Worm (Caenorhabditis elegans) whole organism, L2 larva: ENCODE data around the gene lys-5.

ENCODE experiments used
- C34F6.9 ChIP-seq: fragments of 150-350 bp; optimal IDR thresholded peaks from 2 replicates; lab custom pipeline; 2014; ENCODE audit warnings: missing biosample characterization, missing genetic modification characterization
- R02D3.7 ChIP-seq: fragments of 150-350 bp; optimal IDR thresholded peaks from 2 replicates; lab custom pipeline; 2014; ENCODE audit warnings: missing biosample characterization, missing genetic modification characterization
- alr-1 ChIP-seq: fragments of 150-350 bp; optimal IDR thresholded peaks from 2 replicates; lab custom pipeline; 2014; ENCODE audit warnings: missing biosample characterization, missing genetic modification characterization
- aly-2 ChIP-seq: fragments of 150-350 bp; optimal IDR thresholded peaks from 2 replicates; lab custom pipeline; 2014; ENCODE audit warnings: missing biosample characterization, missing genetic modification characterization
- ama-1 ChIP-seq: fragments of 150-350 bp; optimal IDR thresholded peaks from 2 replicates; lab custom pipeline; 2018; ENCODE audit warnings: inconsistent platforms
- blmp-1 ChIP-seq: sonication (generic microtip); optimal IDR thresholded peaks from 2 replicates; lab custom pipeline; 2017; ENCODE audit warnings: missing genetic modification characterization, mild to moderate bottlenecking, missing compliant biosample characterization, antibody characterized with exemption, moderate library complexity; ENCODE audit not compliant: insufficient read depth
- crh-2 ChIP-seq: sonication (generic microtip); optimal IDR thresholded peaks from 2 replicates; lab custom pipeline; 2017; ENCODE audit warnings: missing biosample characterization, missing genetic modification characterization
- dmd-4 ChIP-seq: sonication (generic microtip); optimal IDR thresholded peaks from 2 replicates; lab custom pipeline; 2017; ENCODE audit warnings: missing biosample characterization, missing genetic modification characterization
- egl-27 ChIP-seq: sonication (generic microtip); optimal IDR thresholded peaks from 3 replicates; lab custom pipeline; 2017; ENCODE audit warnings: missing biosample characterization, missing genetic modification reagents, missing genetic modification characterization
- fos-1 ChIP-seq: fragments of 150-350 bp; optimal IDR thresholded peaks from 2 replicates; lab custom pipeline; 2014; ENCODE audit warnings: missing biosample characterization, missing genetic modification characterization
- gmeb-1 ChIP-seq: fragments of 150-350 bp; optimal IDR thresholded peaks from 2 replicates; lab custom pipeline; 2014; ENCODE audit warnings: missing biosample characterization, missing genetic modification characterization
- lin-13 ChIP-seq: fragments of 150-350 bp; optimal IDR thresholded peaks from 2 replicates; lab custom pipeline; 2014; ENCODE audit warnings: missing biosample characterization, missing genetic modification reagents, missing genetic modification characterization
- lin-39 ChIP-seq: fragments of 150-350 bp; optimal IDR thresholded peaks from 2 replicates; lab custom pipeline; 2014; ENCODE audit warnings: missing biosample characterization, missing genetic modification reagents, missing genetic modification characterization
- lsy-2 ChIP-seq, 2 experiments: fragments of 150-350 bp in 1 of 2; sonication (generic microtip) in 1 of 2; optimal IDR thresholded peaks; 2 replicates each; lab custom pipeline; 2014 to 2017; ENCODE audit warnings: missing biosample characterization in 2 of 2, missing genetic modification characterization in 2 of 2
- mab-5 ChIP-seq: fragments of 150-350 bp; optimal IDR thresholded peaks from 2 replicates; lab custom pipeline; 2014; ENCODE audit warnings: missing biosample characterization, missing genetic modification characterization
- mdl-1 ChIP-seq, 2 experiments: fragments of 150-350 bp in 1 of 2; sonication (generic microtip) in 1 of 2; optimal IDR thresholded peaks; 2 replicates each; lab custom pipeline; 2017; ENCODE audit warnings: missing biosample characterization in 2 of 2, missing genetic modification characterization in 2 of 2
- nhr-11 ChIP-seq: fragments of 150-350 bp; optimal IDR thresholded peaks from 2 replicates; lab custom pipeline; 2014; ENCODE audit warnings: missing biosample characterization, missing genetic modification characterization
- nhr-12 ChIP-seq: fragments of 150-350 bp; optimal IDR thresholded peaks from 2 replicates; lab custom pipeline; 2014; ENCODE audit warnings: missing biosample characterization, missing genetic modification characterization
- nhr-129 ChIP-seq: fragments of 150-350 bp; optimal IDR thresholded peaks from 2 replicates; lab custom pipeline; 2014; ENCODE audit warnings: missing biosample characterization, missing genetic modification characterization
- nhr-23 ChIP-seq: fragments of 150-350 bp; optimal IDR thresholded peaks from 2 replicates; lab custom pipeline; 2014; ENCODE audit warnings: missing biosample characterization, missing genetic modification reagents, missing genetic modification characterization
- nhr-25 ChIP-seq: fragments of 150-350 bp; sonication (generic microtip); optimal IDR thresholded peaks from 3 replicates; lab custom pipeline; 2014; ENCODE audit warnings: missing biosample characterization, missing genetic modification characterization
- nhr-6 ChIP-seq: fragments of 150-350 bp; optimal IDR thresholded peaks from 2 replicates; lab custom pipeline; 2014; ENCODE audit warnings: missing biosample characterization, missing genetic modification characterization
- sma-9 ChIP-seq, 2 experiments: fragments of 150-350 bp in 1 of 2; sonication (generic microtip) in 1 of 2; optimal IDR thresholded peaks; 2 replicates each; lab custom pipeline; 2014 to 2016; ENCODE audit warnings: missing genetic modification characterization in 2 of 2, mild to moderate bottlenecking in 1 of 2, missing biosample characterization in 1 of 2, missing compliant biosample characterization in 1 of 2, missing genetic modification reagents in 1 of 2, moderate library complexity in 1 of 2
- snpc-4 ChIP-seq: fragments of 150-350 bp; optimal IDR thresholded peaks from 2 replicates; lab custom pipeline; 2014; ENCODE audit warnings: missing biosample characterization, missing genetic modification characterization
- unc-39 ChIP-seq: fragments of 150-350 bp; optimal IDR thresholded peaks from 2 replicates; lab custom pipeline; 2014; ENCODE audit warnings: missing biosample characterization, missing genetic modification characterization
- unc-55 ChIP-seq: fragments of 150-350 bp; sonication (generic microtip); optimal IDR thresholded peaks from 3 replicates; lab custom pipeline; 2014; ENCODE audit warnings: missing biosample characterization, missing genetic modification reagents, missing genetic modification characterization
- unc-62 ChIP-seq: fragments of 150-350 bp; optimal IDR thresholded peaks from 2 replicates; lab custom pipeline; 2014; ENCODE audit warnings: missing biosample characterization, missing genetic modification reagents, missing genetic modification characterization
- zag-1 ChIP-seq: fragments of 150-350 bp; optimal IDR thresholded peaks from 2 replicates; lab custom pipeline; 2014; ENCODE audit warnings: missing biosample characterization, missing genetic modification characterization
- ztf-11 ChIP-seq: sonication (generic microtip); optimal IDR thresholded peaks from 2 replicates; lab custom pipeline; 2017; ENCODE audit warnings: missing biosample characterization, missing genetic modification characterization
- ztf-4 ChIP-seq: fragments of 150-350 bp; optimal IDR thresholded peaks from 2 replicates; lab custom pipeline; 2014; ENCODE audit warnings: missing biosample characterization, missing genetic modification characterization

The lys-5 gene

DNA sequence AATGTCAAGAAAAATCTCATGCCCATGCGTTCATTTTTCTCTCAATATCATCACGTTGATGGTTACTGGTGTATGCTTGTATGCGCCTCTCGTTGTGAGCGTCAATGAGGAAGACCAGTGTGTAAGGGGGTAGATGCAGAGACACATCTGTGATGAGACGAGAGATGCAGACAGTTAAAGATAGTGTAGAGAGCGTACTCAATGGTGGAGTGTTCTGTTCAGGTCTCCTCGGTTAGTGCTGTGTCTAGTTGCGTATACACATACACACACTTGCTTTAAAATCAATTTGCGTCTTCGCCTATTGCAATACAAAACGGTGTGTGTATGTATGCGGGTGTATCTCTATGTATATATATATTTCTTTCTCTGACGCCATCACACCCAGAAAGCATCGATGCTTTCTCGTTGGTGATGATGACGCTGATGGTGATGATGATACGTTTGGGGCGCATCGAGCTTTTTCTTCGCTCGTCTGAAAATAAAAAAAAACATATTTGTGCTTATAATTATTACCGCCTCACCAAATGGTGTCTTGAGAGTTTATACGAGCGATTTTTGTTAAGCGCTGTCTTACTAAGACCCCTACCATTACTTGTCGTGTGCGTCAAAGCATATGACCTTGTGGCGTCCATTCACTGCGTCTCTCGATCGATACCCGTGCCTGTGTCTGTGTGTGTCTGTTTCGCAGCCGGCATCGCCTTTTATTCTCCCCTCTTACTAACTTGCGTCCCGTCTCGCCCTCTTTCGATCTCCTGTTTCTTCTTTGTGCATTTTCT lies 31.8 kb downstream of the lys-5 start, which contains the start of gene F40F11.3 (continued):
- peak; percentile 94 for TF ChIP-seq ztf-4 (tag; lab: Kevin White, UChicago)
- TF ChIP-seq blmp-1: peak; percentile 80
- peak; percentile 84 for TF ChIP-seq unc-55 (GFP tag; lab: Kevin White, UChicago)
- TF ChIP-seq, all 48 proteins: peak for 31

DNA sequence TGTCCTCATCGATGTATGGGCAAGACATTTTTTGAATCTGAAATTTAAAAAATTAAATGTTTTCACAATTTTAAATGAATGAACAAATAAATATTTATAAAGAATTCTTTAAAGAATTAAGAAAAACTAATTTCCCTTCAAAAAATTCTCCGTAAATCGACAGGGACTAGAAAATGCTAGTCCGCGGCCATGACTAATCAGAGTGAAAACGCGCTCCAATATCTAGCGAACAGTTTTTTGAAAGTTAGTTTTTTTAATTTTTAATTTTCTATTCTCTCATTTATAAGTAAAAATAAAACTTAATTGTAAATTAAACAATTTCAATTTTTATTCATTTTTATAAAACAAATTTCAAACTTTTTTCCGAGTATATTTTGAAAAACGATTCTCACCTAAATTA lies 32.6 kb downstream of the lys-5 start:
- TF ChIP-seq unc-39: no peak
- TF ChIP-seq unc-62: no peak
- TF ChIP-seq lin-39 (tag; lab: Kevin White, UChicago): no peak
- no peak for TF ChIP-seq egl-27 (tag; lab: Kevin White, UChicago)
- peak; percentile 7 for TF ChIP-seq gmeb-1 (tag; lab: Kevin White, UChicago)
- no peak for TF ChIP-seq R02D3.7 (tag; lab: Kevin White, UChicago)
- TF ChIP-seq nhr-25 (tag; lab: Kevin White, UChicago): no peak
- TF ChIP-seq lsy-2 (tag; optimal IDR thresholded peaks at IDR 0.05; lab: Kevin White, UChicago): peak in 1 of 2 experiments; percentile 65
- TF ChIP-seq lin-13: peak; percentile 72
- peak; percentile 27 for TF ChIP-seq crh-2 (tag; lab: Kevin White, UChicago)
- no peak for TF ChIP-seq nhr-23 (tag; lab: Kevin White, UChicago)
- TF ChIP-seq fos-1 (tag; lab: Kevin White, UChicago): peak; percentile 53
- TF ChIP-seq C34F6.9: peak; percentile 51
- peak; percentile 79 for TF ChIP-seq unc-55 (GFP tag; lab: Kevin White, UChicago)
- no peak for TF ChIP-seq nhr-12 (tag; lab: Kevin White, UChicago)
- peak; percentile 51 for TF ChIP-seq sma-9 (GFP tag; optimal IDR thresholded peaks at IDR 0.05; lab: Kevin White, UChicago)
- no peak for TF ChIP-seq sma-9 (tag; optimal IDR thresholded peaks at IDR 0.05; lab: Kevin White, UChicago)
- TF ChIP-seq mab-5: no peak
- no peak for TF ChIP-seq ztf-11 (tag; lab: Kevin White, UChicago)
- no peak for TF ChIP-seq mdl-1 (tag; optimal IDR thresholded peaks at IDR 0.05; lab: Kevin White, UChicago)

DNA sequence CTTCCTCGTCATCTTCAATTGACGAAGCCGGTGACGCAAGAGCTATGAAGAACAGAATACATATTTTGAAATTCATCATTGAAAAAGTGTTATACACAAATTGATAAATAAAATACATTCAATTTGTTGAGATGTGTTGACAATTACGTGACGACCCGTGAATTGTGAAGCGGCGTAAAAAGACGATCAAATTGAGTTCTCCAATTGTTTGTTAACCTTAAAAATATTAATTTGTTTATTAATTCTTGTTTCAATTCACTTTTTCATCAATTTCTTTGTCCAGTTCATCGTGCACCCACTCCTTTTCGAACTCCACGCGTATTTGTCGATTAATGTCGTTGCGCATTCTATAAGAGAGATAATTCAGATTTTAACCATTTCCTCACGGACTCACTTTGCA lies 33.2 kb downstream of the lys-5 start, which contains the start of gene spe-36:
spe-36 (minus strand) TSS at position 101 of the 400 bp plus-strand sequence.
- TF ChIP-seq fos-1 (tag; lab: Kevin White, UChicago): no peak
- TF ChIP-seq zag-1 (tag; lab: Kevin White, UChicago): no peak
- no peak for TF ChIP-seq C34F6.9
- TF ChIP-seq nhr-23 (tag; lab: Kevin White, UChicago): no peak
- TF ChIP-seq ama-1 (lab: Kevin White, UChicago): no peak
- TF ChIP-seq nhr-12 (tag; lab: Kevin White, UChicago): no peak
- no peak for TF ChIP-seq snpc-4
- no peak for TF ChIP-seq mdl-1 (tag; optimal IDR thresholded peaks at IDR 0.05; lab: Kevin White, UChicago)
- TF ChIP-seq nhr-25 (tag; lab: Kevin White, UChicago): no peak
- TF ChIP-seq dmd-4 (tag; lab: Kevin White, UChicago): no peak

DNA sequence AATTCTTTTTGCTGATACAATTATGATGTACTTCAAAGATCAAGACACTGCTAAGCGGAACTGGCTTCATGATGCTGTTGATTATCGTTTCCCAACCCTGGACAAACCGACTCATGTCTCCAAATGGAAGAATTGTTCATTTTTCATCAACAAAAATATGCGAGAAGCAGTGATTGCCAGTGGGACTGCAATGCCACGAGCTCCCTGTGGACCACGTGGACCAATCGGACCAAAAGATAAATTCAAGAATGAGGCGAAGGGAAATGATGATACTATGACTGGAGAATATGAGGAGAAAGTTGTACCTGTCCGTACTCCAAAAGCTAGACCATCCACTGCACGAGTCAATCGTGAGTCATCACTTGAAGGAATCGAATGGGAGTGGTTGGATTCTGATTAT lies 38.9 kb downstream of the lys-5 start:
- TF ChIP-seq nhr-11 (tag; lab: Kevin White, UChicago) (no peak), sma-9 (GFP tag; optimal IDR thresholded peaks at IDR 0.05; lab: Kevin White, UChicago) (no peak), sma-9 (tag; optimal IDR thresholded peaks at IDR 0.05; lab: Kevin White, UChicago) (no peak), gmeb-1 (tag; lab: Kevin White, UChicago) (no peak), snpc-4 (no peak), zag-1 (tag; lab: Kevin White, UChicago) (no peak), lin-13 (no peak), blmp-1 (no peak), crh-2 (tag; lab: Kevin White, UChicago) (no peak), alr-1 (no peak), nhr-6 (tag; lab: Kevin White, UChicago) (no peak), aly-2 (tag; lab: Kevin White, UChicago) (no peak)

DNA sequence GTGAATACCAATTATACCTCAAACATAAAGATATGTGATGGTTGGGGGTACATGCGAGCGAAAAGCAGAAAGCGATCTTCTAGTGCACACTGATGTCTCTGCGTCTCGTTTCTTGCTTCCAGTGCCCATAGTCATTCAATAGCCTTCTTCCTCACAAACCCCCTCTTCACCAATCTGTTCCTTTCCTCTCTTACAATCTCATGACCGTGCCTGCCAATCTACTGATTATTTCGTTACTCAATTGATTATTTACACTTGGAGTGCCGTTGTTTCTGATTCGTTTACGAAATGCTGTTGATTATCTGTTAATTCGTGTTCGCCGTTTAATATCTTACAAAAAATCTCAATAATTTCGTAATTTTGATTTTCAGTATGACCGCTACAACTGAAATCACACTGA lies 40.5 kb downstream of the lys-5 start:
- TF ChIP-seq nhr-12 (tag; lab: Kevin White, UChicago): no peak
- TF ChIP-seq nhr-129 (tag; lab: Kevin White, UChicago): peak; percentile 10
- TF ChIP-seq, all 48 proteins: peak for 1
